Worm (Caenorhabditis elegans) whole organism, L4/young adult: Measurements from ENCODE around the gene srz-63.

Experiments
- W03F9.2 ChIP-seq: fragments of 150-350 bp; optimal IDR thresholded peaks from 2 replicates; lab custom pipeline; 2014; ENCODE audit warnings: missing biosample characterization, missing genetic modification characterization
- dao-5 ChIP-seq: sonication (generic microtip); optimal IDR thresholded peaks from 2 replicates; lab custom pipeline; 2016; ENCODE audit warnings: missing genotype, missing genetic modification characterization, moderate library complexity, missing compliant biosample characterization
- him-1 ChIP-seq: sonication (generic microtip); optimal IDR thresholded peaks from 2 replicates; lab custom pipeline; 2016; ENCODE audit warnings: missing genotype, missing genetic modification reagents, missing genetic modification characterization, missing compliant biosample characterization

Gene srz-63

ce11 chrII:1326689-1327088 lies 48.2 kb downstream of the srz-63 start, which contains the start of gene jip-1:
TSS of gene jip-1 (plus strand) at chrII:1326989.
- no peak for TF ChIP-seq him-1 (tag; lab: Kevin White, UChicago)
- TF ChIP-seq dao-5 = no peak
- TF ChIP-seq W03F9.2 (tag; lab: Kevin White, UChicago) = no peak

- TF ChIP-seq W03F9.2 (tag; lab: Kevin White, UChicago) = no peak
- no peak for TF ChIP-seq dao-5
- TF ChIP-seq him-1 (tag; lab: Kevin White, UChicago) = no peak
These were observed 51.4 kb downstream of the srz-63 start for ce11 chrII:1329887-1330286.
